Worm (Caenorhabditis elegans): ENCODE measurements around the gene Y50D4A.10.

Y50D4A.10 gene

ce11 chrV:1195995-1196394 is 24.4 kb downstream of the Y50D4A.10 start, which contains the start of the genes wrb-1 and Y50D4A.4 (continued):
- TF ChIP-seq elt-3 (tag; optimal IDR thresholded peaks at IDR 0.05), result peak in 2 of 6 experiments; percentile 41 to 72
- TF ChIP-seq ets-5 (GFP tag; IDR thresholded peaks at IDR 0.05), result no peak
- peak; percentile 5 for TF ChIP-seq jun-1 (tag; optimal IDR thresholded peaks at IDR 0.05)
- no peak for TF ChIP-seq pax-3 (tag; optimal IDR thresholded peaks at IDR 0.05)
- no peak for TF ChIP-seq rnt-1 (tag; optimal IDR thresholded peaks at IDR 0.05)
- TF ChIP-seq nhr-19 (GFP tag; conservative IDR thresholded peaks at IDR 0.05), result peak; percentile 69
- TF ChIP-seq fkh-4 (tag; optimal IDR thresholded peaks at IDR 0.05; ENCODE audit: borderline replicate concordance), result no peak
- peak; percentile 52 for TF ChIP-seq isw-1 (GFP tag; IDR thresholded peaks at IDR 0.05)
- no peak for TF ChIP-seq lin-13 (GFP tag; optimal IDR thresholded peaks at IDR 0.05)
- peak; percentile 80 to 85 for TF ChIP-seq lsy-2 (tag; optimal IDR thresholded peaks at IDR 0.05)
- peak; percentile 37 for TF ChIP-seq C04F5.9 (tag; optimal IDR thresholded peaks at IDR 0.05)
- no peak for TF ChIP-seq mef-2 (tag; optimal IDR thresholded peaks at IDR 0.05)

- no peak for TF ChIP-seq efl-1 (optimal IDR thresholded peaks at IDR 0.05)
- peak in 1 of 2 experiments; percentile 46 for TF ChIP-seq efl-1 (GFP tag; optimal IDR thresholded peaks at IDR 0.05 in 1 of 2)
- TF ChIP-seq nhr-19 (GFP tag; conservative IDR thresholded peaks at IDR 0.05), result no peak
Measured at ce11 chrV:1179279-1179678, 41.1 kb downstream of the Y50D4A.10 start, which contains the start of gene F25A2.1. Gene F25A2.1, plus strand, starts transcription at chrV:1179579.

- TF ChIP-seq nhr-76 (tag; optimal IDR thresholded peaks at IDR 0.05), result no peak
- TF ChIP-seq nhr-11 (tag; optimal IDR thresholded peaks at IDR 0.05), result no peak
- no peak for TF ChIP-seq C04F5.9 (tag; optimal IDR thresholded peaks at IDR 0.05)
- no peak for TF ChIP-seq dpl-1 (GFP tag; optimal IDR thresholded peaks at IDR 0.05)
- no peak for TF ChIP-seq pag-3 (tag; optimal IDR thresholded peaks at IDR 0.05; ENCODE audit: borderline replicate concordance, insufficient read depth)
- TF ChIP-seq aly-2 (tag; optimal IDR thresholded peaks at IDR 0.05), result no peak
- TF ChIP-seq lir-3 (tag; optimal IDR thresholded peaks at IDR 0.05; ENCODE audit: poor library complexity), result no peak
- TF ChIP-seq elt-2 (tag; optimal IDR thresholded peaks at IDR 0.05), result peak; percentile 74
- peak; percentile 31 for TF ChIP-seq pqm-1 (tag; optimal IDR thresholded peaks at IDR 0.05)
- peak in 1 of 2 experiments; percentile 17 for TF ChIP-seq lin-35 (GFP tag; optimal IDR thresholded peaks at IDR 0.05)
- no peak for TF ChIP-seq unc-30 (tag; optimal IDR thresholded peaks at IDR 0.05)
- TF ChIP-seq tlp-1 (tag; optimal IDR thresholded peaks at IDR 0.05), result peak; percentile 31
- no peak for TF ChIP-seq efl-1 (optimal IDR thresholded peaks at IDR 0.05)
- TF ChIP-seq efl-1 (GFP tag; optimal IDR thresholded peaks at IDR 0.05 in 1 of 2), result peak in 1 of 2 experiments; percentile 26
Measured at ce11 chrV:1176277-1176839, 44.0 kb downstream of the Y50D4A.10 start, which contains the start of gene T21H3.1. Gene T21H3.1, plus strand, starts transcription at chrV:1176724.

- TF ChIP-seq pqm-1 (tag; optimal IDR thresholded peaks at IDR 0.05) (no peak), ceh-63 (GFP tag; optimal IDR thresholded peaks at IDR 0.05) (no peak), C04F5.9 (tag; optimal IDR thresholded peaks at IDR 0.05) (no peak), hlh-17 (GFP tag; optimal IDR thresholded peaks at IDR 0.05; ENCODE audit: borderline replicate concordance) (no peak), lin-39 (tag; optimal IDR thresholded peaks at IDR 0.05) (no peak), lsy-2 (tag; optimal IDR thresholded peaks at IDR 0.05) (no peak), ceh-8 (GFP tag; optimal IDR thresholded peaks at IDR 0.05) (no peak), snpc-4 (tag; optimal IDR thresholded peaks at IDR 0.05) (no peak), nhr-237 (tag; optimal IDR thresholded peaks at IDR 0.05) (no peak), dsc-1 (tag; optimal IDR thresholded peaks at IDR 0.05) (no peak), ztf-4 (tag; optimal IDR thresholded peaks at IDR 0.05) (no peak), mab-9 (GFP tag; IDR thresholded peaks at IDR 0.05) (no peak)
Measured at ce11 chrV:1170591-1170990, 49.8 kb downstream of the Y50D4A.10 start.

Measured in whole organism, L1 larva.